Fruit fly (Drosophila melanogaster) whole organism, embryonic: ENCODE data around the gene CG10477.

Experiments
- CG10274 ChIP-seq: fragments of 200-800 bp; sonication (Bioruptor generic); optimal IDR thresholded peaks from 3 replicates; lab custom pipeline; 2017; ENCODE audit warnings: missing biosample characterization, mild to moderate bottlenecking, missing genetic modification characterization
- CG10366 ChIP-seq: fragments of 200-800 bp; sonication (Bioruptor generic); IDR thresholded peaks from 2 replicates; pipeline ENCODE4 v1.3.6; 2022; ENCODE audit warnings: missing biosample characterization, missing genetic modification characterization
- CG11247 ChIP-seq: fragments of 200-800 bp; sonication (Bioruptor generic); IDR thresholded peaks from 2 replicates; pipeline ENCODE4 v1.3.6; 2022; ENCODE audit warnings: missing biosample characterization, missing genetic modification characterization
- CG11560 ChIP-seq: fragments of 200-800 bp; sonication (Bioruptor generic); IDR thresholded peaks from 3 replicates; pipeline ENCODE4 v1.3.6; 2022; ENCODE audit warnings: missing biosample characterization, missing genetic modification characterization
- CG11695 ChIP-seq: fragments of 200-800 bp; sonication (Bioruptor generic); IDR thresholded peaks from 3 replicates; pipeline ENCODE4 v1.3.6; 2022; ENCODE audit warnings: missing biosample characterization, missing genetic modification characterization
- CG11723 ChIP-seq: fragments of 200-800 bp; sonication (Bioruptor generic); optimal IDR thresholded peaks from 2 replicates; lab custom pipeline; 2017; ENCODE audit warnings: missing biosample characterization, mild to moderate bottlenecking, missing genetic modification characterization
- CG12071 ChIP-seq: fragments of 200-800 bp; sonication (Bioruptor generic); optimal IDR thresholded peaks from 3 replicates; lab custom pipeline; 2018; ENCODE audit warnings: missing biosample characterization, mild to moderate bottlenecking, missing genetic modification characterization
- CG12219 ChIP-seq: fragments of 200-800 bp; sonication (Bioruptor generic); optimal IDR thresholded peaks from 3 replicates; lab custom pipeline; 2018; ENCODE audit warnings: missing biosample characterization, mild to moderate bottlenecking, missing genetic modification characterization
- CG12391 ChIP-seq: fragments of 200-800 bp; sonication (Bioruptor generic); optimal IDR thresholded peaks from 3 replicates; lab custom pipeline; 2018; ENCODE audit warnings: missing biosample characterization, mild to moderate bottlenecking, missing genetic modification characterization, moderate library complexity
- CG14965 ChIP-seq: fragments of 200-800 bp; sonication (Bioruptor generic); optimal IDR thresholded peaks from 2 replicates; lab custom pipeline; 2016; ENCODE audit warnings: missing biosample characterization, missing genetic modification characterization, borderline replicate concordance
- CG1603 ChIP-seq: fragments of 200-800 bp; sonication (Bioruptor generic); optimal IDR thresholded peaks from 2 replicates; lab custom pipeline; 2019; ENCODE audit warnings: missing biosample characterization, mild to moderate bottlenecking, missing genetic modification characterization, moderate library complexity
- CG1832 ChIP-seq: fragments of 200-800 bp; sonication (Bioruptor generic); optimal IDR thresholded peaks from 2 replicates; lab custom pipeline; 2017; ENCODE audit warnings: missing biosample characterization, mild to moderate bottlenecking, missing genetic modification characterization, inconsistent platforms
- CG2202 ChIP-seq: fragments of 200-800 bp; sonication (Bioruptor generic); optimal IDR thresholded peaks from 2 replicates; lab custom pipeline; 2018; ENCODE audit warnings: missing biosample characterization, mild to moderate bottlenecking, missing genetic modification characterization
- CG2889 ChIP-seq: fragments of 200-800 bp; sonication (Bioruptor generic); IDR thresholded peaks from 3 replicates; pipeline ENCODE4 v1.3.6; 2022; ENCODE audit warnings: missing biosample characterization, missing genetic modification characterization
- CG3065 ChIP-seq: fragments of 200-800 bp; sonication (Bioruptor generic); optimal IDR thresholded peaks from 2 replicates; lab custom pipeline; 2016; ENCODE audit warnings: missing biosample characterization, missing genetic modification characterization
- CG34422 ChIP-seq: fragments of 200-800 bp; sonication (Bioruptor generic); IDR thresholded peaks from 3 replicates; pipeline ENCODE4 v1.3.6; 2022; ENCODE audit warnings: missing biosample characterization, missing genetic modification characterization
- CG43689 ChIP-seq: fragments of 200-800 bp; sonication (Bioruptor generic); IDR thresholded peaks from 2 replicates; pipeline ENCODE4 v1.3.6; 2022; ENCODE audit warnings: missing biosample characterization, missing genetic modification characterization
- CG6254 ChIP-seq: fragments of 200-800 bp; sonication (Bioruptor generic); optimal IDR thresholded peaks from 3 replicates; lab custom pipeline; 2017; ENCODE audit warnings: mild to moderate bottlenecking, missing biosample characterization, missing genetic modification reagents, missing genetic modification characterization
- CG7786 ChIP-seq: fragments of 200-800 bp; sonication (Bioruptor generic); optimal IDR thresholded peaks from 2 replicates; lab custom pipeline; 2016; ENCODE audit warnings: missing biosample characterization, missing genetic modification characterization
- Dip2 ChIP-seq: fragments of 200-800 bp; sonication (Bioruptor generic); IDR thresholded peaks from 2 replicates; pipeline ENCODE4 v1.3.6; 2022; ENCODE audit warnings: missing biosample characterization, missing genetic modification characterization
- Dll ChIP-seq: fragments of 200-800 bp; sonication (Bioruptor generic); IDR thresholded peaks from 4 replicates; pipeline ENCODE4 v1.3.6; 2022; ENCODE audit warnings: missing biosample characterization, missing genetic modification characterization; ENCODE audit not compliant: partially characterized antibody
- Drgx ChIP-seq: fragments of 200-800 bp; sonication (Bioruptor generic); IDR thresholded peaks from 2 replicates; pipeline ENCODE4 v1.3.6; 2022; ENCODE audit warnings: missing biosample characterization, missing genetic modification characterization
- Ets65A ChIP-seq: fragments of 200-800 bp; sonication (Bioruptor generic); peaks from one replicate; lab custom pipeline; 2016; ENCODE audit warnings: missing biosample characterization, missing genetic modification characterization
- Hand ChIP-seq: fragments of 200-800 bp; sonication (Bioruptor generic); optimal IDR thresholded peaks from 2 replicates; lab custom pipeline; 2017; ENCODE audit warnings: mild to moderate bottlenecking, missing biosample characterization, missing genetic modification reagents, missing genetic modification characterization
- Nf-YC ChIP-seq: fragments of 200-800 bp; optimal IDR thresholded peaks from 3 replicates; lab custom pipeline; 2019; ENCODE audit warnings: missing biosample characterization, mild to moderate bottlenecking, missing genetic modification characterization, moderate library complexity
- Pdp1 ChIP-seq, 2 experiments: fragments of 200-800 bp; sonication (Bioruptor generic); optimal IDR thresholded peaks; 3 replicates each; lab custom pipeline; 2016; ENCODE audit warnings: missing biosample characterization in 2 of 2, missing genetic modification characterization in 2 of 2, mild to moderate bottlenecking in 1 of 2, moderate library complexity in 1 of 2
- Sox100B ChIP-seq: fragments of 200-800 bp; sonication (Bioruptor generic); optimal IDR thresholded peaks from 3 replicates; lab custom pipeline; 2018; ENCODE audit warnings: missing biosample characterization, mild to moderate bottlenecking, missing genetic modification characterization
- Sry-δ ChIP-seq: fragments of 200-800 bp; sonication (Bioruptor generic); optimal IDR thresholded peaks from 2 replicates; lab custom pipeline; 2016; ENCODE audit warnings: missing biosample characterization, missing genetic modification characterization
- Ssrp ChIP-seq: fragments of 200-800 bp; sonication (Bioruptor generic); optimal IDR thresholded peaks from 2 replicates; lab custom pipeline; 2018; ENCODE audit warnings: missing biosample characterization, mild to moderate bottlenecking, missing genetic modification characterization, moderate library complexity
- Taf1 ChIP-seq: fragments of 200-800 bp; sonication (Bioruptor generic); IDR thresholded peaks from 2 replicates; pipeline ENCODE4 v1.3.6; 2022; ENCODE audit warnings: missing biosample characterization, missing genetic modification characterization
- Tbp ChIP-seq: fragments of >200 bp; optimal IDR thresholded peaks from 2 replicates; lab custom pipeline; 2018; ENCODE audit warnings: missing biosample characterization, missing genetic modification characterization
- ash1 ChIP-seq: fragments of 200-800 bp; sonication (Bioruptor generic); optimal IDR thresholded peaks from 2 replicates; lab custom pipeline; 2018; ENCODE audit warnings: missing biosample characterization, mild to moderate bottlenecking, missing genetic modification characterization
- br ChIP-seq: fragments of >200 bp; optimal IDR thresholded peaks from 2 replicates; lab custom pipeline; 2017
- btn ChIP-seq: fragments of 200-800 bp; sonication (Bioruptor generic); optimal IDR thresholded peaks from 2 replicates; lab custom pipeline; 2016; ENCODE audit warnings: missing biosample characterization, missing genetic modification characterization
- cato ChIP-seq: fragments of 200-800 bp; sonication (Bioruptor generic); optimal IDR thresholded peaks from 2 replicates; lab custom pipeline; 2016; ENCODE audit warnings: missing biosample characterization, missing genetic modification characterization, borderline replicate concordance
- cwo ChIP-seq: fragments of 200-800 bp; sonication (Bioruptor generic); optimal IDR thresholded peaks from 3 replicates; lab custom pipeline; 2017; ENCODE audit warnings: missing biosample characterization, missing genetic modification characterization, mild to moderate bottlenecking, moderate library complexity, missing genetic modification reagents
- dati ChIP-seq: fragments of 200-800 bp; sonication (Bioruptor generic); IDR thresholded peaks from 2 replicates; pipeline ENCODE4 v1.3.6; 2022; ENCODE audit warnings: missing biosample characterization, missing genetic modification characterization
- fd64A ChIP-seq: fragments of 200-800 bp; sonication (Bioruptor generic); optimal IDR thresholded peaks from 3 replicates; lab custom pipeline; 2018; ENCODE audit warnings: missing biosample characterization, mild to moderate bottlenecking, missing genetic modification characterization
- gsb ChIP-seq: fragments of 200-800 bp; sonication (Bioruptor generic); IDR thresholded peaks from 2 replicates; pipeline ENCODE4 v1.3.6; 2022; ENCODE audit warnings: missing biosample characterization, missing genetic modification characterization
- kay ChIP-seq: fragments of 200-800 bp; sonication (Bioruptor generic); optimal IDR thresholded peaks from 2 replicates; lab custom pipeline; 2016; ENCODE audit warnings: missing biosample characterization, missing genetic modification characterization
- kni ChIP-seq: fragments of 200-800 bp; sonication (Bioruptor generic); optimal IDR thresholded peaks from 3 replicates; lab custom pipeline; 2017; ENCODE audit warnings: mild to moderate bottlenecking, missing biosample characterization, missing genetic modification reagents, missing genetic modification characterization
- lola ChIP-seq, 3 experiments: fragments of >200 bp in 2 of 3; fragments of 200-800 bp in 1 of 3; sonication (Bioruptor generic) in 1 of 3; optimal IDR thresholded peaks; 2 replicates each; lab custom pipeline; 2017 to 2019; ENCODE audit warnings: missing biosample characterization in 3 of 3, missing genetic modification characterization in 3 of 3, mild to moderate bottlenecking in 1 of 3, moderate library complexity in 1 of 3
- onecut ChIP-seq: fragments of 200-800 bp; sonication (Bioruptor generic); IDR thresholded peaks from 2 replicates; pipeline ENCODE4 v1.3.6; 2022; ENCODE audit warnings: missing biosample characterization, missing genetic modification characterization
- prd ChIP-seq, 3 experiments: fragments of >200 bp in 2 of 3; fragments of 200-800 bp in 1 of 3; sonication (Bioruptor generic) in 1 of 3; optimal IDR thresholded peaks in 2 of 3; IDR thresholded peaks in 1 of 3; 2 replicates in 2 of 3; 3 replicates in 1 of 3; pipeline versions ENCODE4 v1.3.6 to Lab custom; 2017 to 2022; ENCODE audit warnings: missing biosample characterization in 1 of 3, missing genetic modification characterization in 1 of 3
- row ChIP-seq: fragments of 200-800 bp; sonication (Bioruptor generic); IDR thresholded peaks from 3 replicates; pipeline ENCODE4 v1.3.6; 2022; ENCODE audit warnings: missing biosample characterization, missing genetic modification characterization
- sob ChIP-seq: fragments of 200-800 bp; sonication (Bioruptor generic); IDR thresholded peaks from 2 replicates; pipeline ENCODE4 v1.3.6; 2022; ENCODE audit warnings: missing biosample characterization, missing genetic modification characterization
- sqz ChIP-seq: fragments of 200-800 bp; sonication (Bioruptor generic); optimal IDR thresholded peaks from 3 replicates; lab custom pipeline; 2018; ENCODE audit warnings: missing biosample characterization, mild to moderate bottlenecking, missing genetic modification characterization
- sug ChIP-seq: fragments of 200-800 bp; optimal IDR thresholded peaks from 2 replicates; lab custom pipeline; 2019; ENCODE audit warnings: missing biosample characterization, mild to moderate bottlenecking, missing genetic modification characterization, moderate library complexity
- tgo ChIP-seq: fragments of 200-800 bp; sonication (Bioruptor generic); IDR thresholded peaks from 3 replicates; pipeline ENCODE4 v1.3.6; 2022; ENCODE audit warnings: missing biosample characterization, missing genetic modification characterization
- tio ChIP-seq: fragments of 200-800 bp; sonication (Bioruptor generic); optimal IDR thresholded peaks from 2 replicates; lab custom pipeline; 2017; ENCODE audit warnings: missing biosample characterization, missing genetic modification characterization, inconsistent platforms
- tx ChIP-seq: fragments of 200-800 bp; sonication (Bioruptor generic); optimal IDR thresholded peaks from 2 replicates; lab custom pipeline; 2016; ENCODE audit warnings: missing biosample characterization, missing genetic modification characterization
- vvl ChIP-seq: fragments of 200-800 bp; sonication (Bioruptor generic); IDR thresholded peaks from 2 replicates; pipeline ENCODE4 v1.3.6; 2022; ENCODE audit warnings: missing biosample characterization, missing genetic modification characterization

Gene CG10477

DNA sequence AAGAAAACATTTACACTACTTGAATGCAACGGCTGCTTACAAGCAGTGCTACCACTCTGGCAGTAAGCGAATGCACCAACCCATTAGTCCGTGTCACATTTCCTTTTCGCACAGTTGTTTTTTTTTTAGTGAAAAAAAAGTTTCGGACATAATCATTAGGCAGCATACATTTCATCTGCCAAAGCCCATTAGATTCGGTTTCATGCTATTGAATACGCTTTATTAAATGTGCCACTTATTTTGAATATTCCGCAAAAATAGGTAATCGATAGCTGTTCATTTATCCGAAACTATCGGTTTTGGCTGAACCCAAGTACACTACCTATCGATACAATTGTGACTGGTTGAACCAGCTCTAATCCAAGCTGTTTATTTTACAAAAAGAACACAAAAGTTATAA is 20.4 kb upstream of the CG10477 start, which contains the start of gene tant (continued):
- TF ChIP-seq Dip2 (no peak), CG1603 (tag; lab: Kevin White, UChicago) (peak; percentile 31), CG11723 (GFP tag; lab: Kevin White, UChicago) (no peak), Nf-YC (tag; lab: Kevin White, UChicago) (peak; percentile 95), CG14965 (GFP tag; lab: Kevin White, UChicago) (no peak), ash1 (GFP tag; lab: Kevin White, UChicago) (no peak), CG12391 (tag; lab: Kevin White, UChicago) (peak; percentile 24), CG10366 (GFP tag; lab: Robert Waterston, UW) (no peak), CG7786 (no peak), Hand (GFP tag; lab: Kevin White, UChicago) (no peak), tgo (GFP tag; lab: Robert Waterston, UW) (no peak), CG11695 (GFP tag; lab: Robert Waterston, UW) (no peak), gsb (GFP tag; lab: Robert Waterston, UW) (no peak), Drgx (no peak), sqz (GFP tag; lab: Kevin White, UChicago) (no peak), kay (GFP tag; lab: Kevin White, UChicago) (no peak), CG2202 (tag; lab: Kevin White, UChicago) (no peak), lola (GFP tag; optimal IDR thresholded peaks at IDR 0.05; lab: Kevin White, UChicago) (no peak), cwo (GFP tag; lab: Kevin White, UChicago) (no peak), CG2889 (GFP tag; lab: Robert Waterston, UW) (no peak), Ets65A (GFP tag; lab: Kevin White, UChicago) (peak; percentile 96), CG43689 (no peak), CG12071 (GFP tag; lab: Kevin White, UChicago) (no peak), Sox100B (GFP tag; lab: Kevin White, UChicago) (no peak), cato (GFP tag; lab: Kevin White, UChicago) (no peak), CG11247 (GFP tag; lab: Robert Waterston, UW) (no peak), CG12219 (GFP tag; lab: Kevin White, UChicago) (no peak), Tbp (no peak), CG10274 (GFP tag; lab: Kevin White, UChicago) (no peak), CG6254 (GFP tag; lab: Kevin White, UChicago) (no peak), CG3065 (GFP tag; lab: Kevin White, UChicago) (no peak), br (lab: Kevin White, UChicago) (no peak), CG1832 (GFP tag; lab: Kevin White, UChicago) (no peak), CG34422 (no peak), fd64A (no peak), tx (GFP tag; lab: Kevin White, UChicago) (no peak), sug (tag; lab: Kevin White, UChicago) (peak; percentile 45), vvl (no peak), dati (GFP tag; lab: Robert Waterston, UW) (no peak), kni (GFP tag; lab: Kevin White, UChicago) (no peak), onecut (no peak), Taf1 (GFP tag; lab: Robert Waterston, UW) (no peak), prd (optimal IDR thresholded peaks at IDR 0.05; lab: Kevin White, UChicago) (no peak), prd (GFP tag; IDR thresholded peaks at IDR 0.05; lab: Robert Waterston, UW) (no peak), Ssrp (tag; lab: Kevin White, UChicago) (no peak), row (GFP tag; lab: Robert Waterston, UW) (peak; percentile 26; the same call in 1 of the 3 replicates), btn (GFP tag; lab: Kevin White, UChicago) (no peak), CG11560 (tag; lab: Robert Waterston, UW) (peak; percentile 40; the same call in 2 of the 3 replicates), Pdp1 (GFP tag; optimal IDR thresholded peaks at IDR 0.05; lab: Kevin White, UChicago) (peak in 1 of 2 experiments; percentile 8), sob (no peak), tio (GFP tag; lab: Kevin White, UChicago) (no peak), Sry-δ (GFP tag; lab: Kevin White, UChicago) (peak; percentile 98), Dll (GFP tag; lab: Robert Waterston, UW) (peak; percentile 95)
